Worm (Caenorhabditis elegans) whole organism, L4 larva: ENCODE measurements around the gene srm-5.

Experiments used
- F26F4.8 ChIP-seq: fragments of 200-800 bp; sonication (Bioruptor generic); conservative IDR thresholded peaks from 2 replicates; pipeline ENCODE4 v1.3.6; 2022; ENCODE audit warnings: missing genetic modification characterization, missing compliant biosample characterization
- ceh-44 ChIP-seq: fragments of 200-800 bp; sonication (Bioruptor generic); IDR thresholded peaks from 2 replicates; pipeline ENCODE4 v1.3.6; 2022; ENCODE audit warnings: missing genetic modification reagents, missing genetic modification characterization, missing compliant biosample characterization
- daf-16 ChIP-seq, 3 experiments: sonication (generic microtip); optimal IDR thresholded peaks; 2 replicates each; lab custom pipeline; 2016 to 2017; ENCODE audit warnings: missing genetic modification characterization in 3 of 3, missing genetic modification reagents in 3 of 3, mild to moderate bottlenecking in 2 of 3, missing compliant biosample characterization in 2 of 3, missing biosample characterization in 1 of 3, moderate library complexity in 1 of 3
- dve-1 ChIP-seq: sonication (generic microtip); optimal IDR thresholded peaks from 2 replicates; lab custom pipeline; 2017; ENCODE audit warnings: antibody characterized with exemption, mild to moderate bottlenecking, missing genetic modification characterization, missing compliant biosample characterization; ENCODE audit not compliant: insufficient read depth
- egl-43 ChIP-seq: fragments of 200-800 bp; sonication (Bioruptor generic); IDR thresholded peaks from 2 replicates; pipeline ENCODE4 v1.3.6; 2022; ENCODE audit warnings: missing genetic modification reagents, missing genetic modification characterization, missing compliant biosample characterization
- madf-9 ChIP-seq: fragments of 200-800 bp; sonication (Bioruptor generic); conservative IDR thresholded peaks from 2 replicates; pipeline ENCODE4 v1.3.6; 2022; ENCODE audit warnings: missing genetic modification reagents, missing genetic modification characterization, missing compliant biosample characterization
- nhr-11 ChIP-seq: fragments of 150-350 bp; optimal IDR thresholded peaks from 2 replicates; lab custom pipeline; 2014; ENCODE audit warnings: missing biosample characterization, missing genetic modification characterization
- pha-4 ChIP-seq, 2 experiments: fragments of 150-350 bp in 1 of 2; fragments of 200-800 bp in 1 of 2; sonication (Bioruptor generic) in 1 of 2; IDR thresholded peaks in 1 of 2; optimal IDR thresholded peaks in 1 of 2; 2 replicates each; pipeline versions ENCODE4 v1.3.6 to Lab custom; 2014 to 2022; ENCODE audit warnings: missing genetic modification characterization in 2 of 2, missing genetic modification reagents in 2 of 2, missing biosample characterization in 1 of 2, missing compliant biosample characterization in 1 of 2
- skn-1 ChIP-seq: fragments of 150-350 bp; optimal IDR thresholded peaks from 2 replicates; lab custom pipeline; 2014; ENCODE audit warnings: missing biosample characterization, missing genetic modification characterization
- zfp-3 ChIP-seq: fragments of 200-800 bp; sonication (Bioruptor generic); conservative IDR thresholded peaks from 2 replicates; pipeline ENCODE4 v1.3.6; 2022; ENCODE audit warnings: missing genetic modification reagents, missing genetic modification characterization, missing compliant biosample characterization

ce11 chrV:14317204-14317603 is 17.8 kb upstream of the srm-5 start:
- TF ChIP-seq dve-1 (tag; lab: Kevin White, UChicago): no peak
- no peak for TF ChIP-seq F26F4.8
- TF ChIP-seq pha-4 (GFP tag; IDR thresholded peaks at IDR 0.05; lab: Robert Waterston, UW): no peak
- TF ChIP-seq pha-4 (tag; optimal IDR thresholded peaks at IDR 0.05; lab: Kevin White, UChicago): no peak
- no peak for TF ChIP-seq egl-43
- no peak for TF ChIP-seq skn-1 (tag; lab: Kevin White, UChicago)
- TF ChIP-seq daf-16 (GFP tag; optimal IDR thresholded peaks at IDR 0.05; lab: Kevin White, UChicago): no peak
- TF ChIP-seq daf-16 (tag; optimal IDR thresholded peaks at IDR 0.05; lab: Kevin White, UChicago): no peak
- TF ChIP-seq ceh-44 (GFP tag; lab: Robert Waterston, UW): no peak
- no peak for TF ChIP-seq madf-9 (GFP tag; lab: Robert Waterston, UW)
- no peak for TF ChIP-seq zfp-3 (GFP tag; lab: Robert Waterston, UW)
- TF ChIP-seq nhr-11 (tag; lab: Kevin White, UChicago): no peak
